Worm (Caenorhabditis elegans): ENCODE measurements around the gene poml-4.

DNA sequence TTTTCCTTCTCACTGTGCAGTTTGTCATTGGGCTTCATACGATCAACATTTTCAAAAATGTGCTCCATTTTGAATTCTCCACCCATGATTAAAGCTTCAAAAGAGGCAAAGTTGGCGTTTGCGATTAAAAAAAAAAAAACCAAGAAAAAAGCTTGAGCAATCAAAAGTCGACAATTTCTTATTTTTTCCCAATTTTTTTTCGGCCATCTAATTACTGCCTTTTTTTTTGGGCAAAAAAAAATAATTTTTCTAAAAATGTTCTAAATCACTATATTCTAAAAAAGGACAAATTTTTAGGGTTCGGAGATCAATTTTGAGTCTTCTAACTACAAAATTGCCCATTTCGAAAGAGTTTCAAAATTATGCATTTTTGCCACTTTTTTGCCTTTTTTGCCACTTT lies 35.3 kb downstream of the poml-4 start, which contains the start of gene K05F6.10:
- TF ChIP-seq aly-2 (tag; optimal IDR thresholded peaks at IDR 0.05) (no peak), nhr-12 (tag; optimal IDR thresholded peaks at IDR 0.05) (no peak), skn-1 (tag; optimal IDR thresholded peaks at IDR 0.05) (no peak)

Measured in whole organism, L2 larva.